Fruit fly (Drosophila melanogaster): ENCODE measurements around the gene Cdep.

Cdep gene

DNA sequence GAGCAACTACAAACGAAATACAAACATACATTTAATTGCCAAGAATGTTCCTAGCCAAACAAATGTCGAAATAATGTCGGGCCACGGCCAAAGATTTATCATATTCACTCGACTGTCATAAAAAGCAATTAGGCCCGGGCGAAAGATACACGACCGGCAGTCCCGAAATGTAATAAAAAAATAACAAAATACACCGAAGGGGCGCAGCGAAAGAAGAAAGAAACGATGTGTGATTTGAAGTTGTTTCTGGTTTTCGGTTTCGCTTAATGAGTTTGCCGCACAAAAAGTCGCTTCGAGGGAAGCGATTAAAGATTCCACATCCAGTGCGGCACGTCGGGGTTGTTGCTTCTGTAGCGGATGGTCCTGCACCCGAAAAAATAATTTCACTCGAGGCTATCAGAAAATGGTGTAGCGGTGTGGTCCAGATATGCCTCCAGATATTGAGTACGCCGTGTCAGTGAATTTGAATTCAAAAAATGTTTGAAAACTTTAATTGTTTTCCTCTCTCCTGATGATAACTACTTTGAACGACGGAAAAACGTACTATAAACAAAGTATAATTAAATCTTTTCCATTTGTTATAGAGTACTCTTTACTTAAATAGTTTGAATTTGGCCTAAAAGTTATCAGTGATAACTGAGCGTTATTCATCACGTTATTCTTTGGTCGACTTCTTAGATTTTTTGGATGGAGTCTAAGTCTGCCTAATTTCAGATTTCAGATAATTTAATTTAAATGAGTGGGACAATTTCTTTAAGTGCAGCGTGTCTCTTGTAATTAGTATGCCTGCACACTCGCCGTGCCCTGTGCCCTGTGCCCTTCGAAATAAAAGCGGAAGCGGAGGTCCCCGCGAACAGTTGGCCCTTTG lies 79.0 kb downstream of the Cdep start (continued):
- TF ChIP-seq CG13894 (tag; optimal IDR thresholded peaks at IDR 0.05) (peak; percentile 6), CG4854 (GFP tag; optimal IDR thresholded peaks at IDR 0.05) (no peak), CoRest (tag; optimal IDR thresholded peaks at IDR 0.05) (peak; percentile 61), CG34224 (GFP tag; IDR thresholded peaks at IDR 0.05; ENCODE audit: partially characterized antibody) (no peak), CG8089 (GFP tag; optimal IDR thresholded peaks at IDR 0.05) (peak; percentile 34), CrebB (tag; optimal IDR thresholded peaks at IDR 0.05) (no peak), HHEX (GFP tag; optimal IDR thresholded peaks at IDR 0.05) (no peak), Hmx (GFP tag; optimal IDR thresholded peaks at IDR 0.05) (no peak), CG14441 (GFP tag; IDR thresholded peaks at IDR 0.05) (no peak), Oli (tag; optimal IDR thresholded peaks at IDR 0.05) (peak; percentile 58), NFAT (GFP tag; IDR thresholded peaks at IDR 0.05) (no peak), dati (GFP tag; IDR thresholded peaks at IDR 0.05) (no peak), schlank (tag; optimal IDR thresholded peaks at IDR 0.05) (no peak), CG11723 (GFP tag; optimal IDR thresholded peaks at IDR 0.05) (peak; percentile 23), CG6175 (GFP tag; IDR thresholded peaks at IDR 0.05) (no peak), CG32767 (GFP tag; IDR thresholded peaks at IDR 0.05) (no peak), maf-S (GFP tag; optimal IDR thresholded peaks at IDR 0.05) (no peak), MBD-R2 (GFP tag; IDR thresholded peaks at IDR 0.05) (no peak), HLH3B (GFP tag; IDR thresholded peaks at IDR 0.05) (no peak), az2 (GFP tag; optimal IDR thresholded peaks at IDR 0.05) (peak; percentile 59), CG4730 (GFP tag; IDR thresholded peaks at IDR 0.05) (no peak), Hsf (GFP tag; optimal IDR thresholded peaks at IDR 0.05) (peak; percentile 46), Myb (GFP tag; optimal IDR thresholded peaks at IDR 0.05) (no peak), CG6765 (GFP tag; optimal IDR thresholded peaks at IDR 0.05) (no peak), pnt (GFP tag; optimal IDR thresholded peaks at IDR 0.05) (peak; percentile 64), CG17912 (GFP tag; optimal IDR thresholded peaks at IDR 0.05) (no peak), CG9727 (GFP tag; optimal IDR thresholded peaks at IDR 0.05) (peak; percentile 87), CG15601 (tag; optimal IDR thresholded peaks at IDR 0.05) (peak; percentile 50), phol (tag; optimal IDR thresholded peaks at IDR 0.05) (peak; percentile 80), CG16779 (GFP tag; IDR thresholded peaks at IDR 0.05) (no peak), MTF-1 (GFP tag; optimal IDR thresholded peaks at IDR 0.05; ENCODE audit: borderline replicate concordance) (no peak), Ada2b (GFP tag; IDR thresholded peaks at IDR 0.05) (no peak), Hey (tag; optimal IDR thresholded peaks at IDR 0.05) (no peak), pho (GFP tag; optimal IDR thresholded peaks at IDR 0.05) (peak; percentile 40), CG10366 (GFP tag; IDR thresholded peaks at IDR 0.05) (no peak), Awh (GFP tag; IDR thresholded peaks at IDR 0.05) (peak; percentile 30; the same call in 1 of the 2 replicates), bbx (GFP tag; IDR thresholded peaks at IDR 0.05; ENCODE audit: partially characterized antibody) (no peak), H2.0 (GFP tag; IDR thresholded peaks at IDR 0.05) (no peak), fd64A (GFP tag; optimal IDR thresholded peaks at IDR 0.05) (no peak), CG8478 (optimal IDR thresholded peaks at IDR 0.05) (no peak), CG7987 (GFP tag; optimal IDR thresholded peaks at IDR 0.05) (no peak), tgo (GFP tag; IDR thresholded peaks at IDR 0.05) (no peak), CG10267 (tag; optimal IDR thresholded peaks at IDR 0.05) (peak; percentile 75), Bdp1 (GFP tag; optimal IDR thresholded peaks at IDR 0.05) (no peak), disco-r (GFP tag; optimal IDR thresholded peaks at IDR 0.05) (peak; percentile 41), prd (optimal IDR thresholded peaks at IDR 0.05) (no peak), prd (GFP tag; IDR thresholded peaks at IDR 0.05) (peak; percentile 34; the same call in 1 of the 3 replicates), NK7.1 (GFP tag; optimal IDR thresholded peaks at IDR 0.05) (peak; percentile 5), CG7963 (GFP tag; IDR thresholded peaks at IDR 0.05; ENCODE audit: partially characterized antibody) (no peak), Lim3 (GFP tag; IDR thresholded peaks at IDR 0.05) (no peak), CG11696 (GFP tag; IDR thresholded peaks at IDR 0.05) (no peak)
